Fruit fly (Drosophila melanogaster) ovary, adult (tissue): Measurements from ENCODE around the gene UQCR-6.4L.

Experiments used
- CG17801 ChIP-seq: fragments of 200-800 bp; optimal IDR thresholded peaks from 2 replicates; lab custom pipeline; 2019; ENCODE audit warnings: missing biosample characterization, mild to moderate bottlenecking, missing genetic modification characterization, moderate library complexity; ENCODE audit not compliant: partially characterized antibody

UQCR-6.4L gene

dm6 chr3L:16574307-16574946 is 7.9 kb downstream of the UQCR-6.4L start, which contains the start of gene mbf1:
TSS of gene mbf1 (plus strand) at chr3L:16574436.
- TF ChIP-seq CG17801 (GFP tag; lab: Kevin White, UChicago): no peak

dm6 chr3L:16580049-16580448 is 13.5 kb downstream of the UQCR-6.4L start, which contains the start of gene nxf2:
TSS of gene nxf2 (minus strand) at chr3L:16580306.
- TF ChIP-seq CG17801 (GFP tag; lab: Kevin White, UChicago): peak; percentile 42

- TF ChIP-seq CG17801 (GFP tag; lab: Kevin White, UChicago): peak; percentile 69
Observed at dm6 chr3L:16581201-16581705, 14.7 kb downstream of the UQCR-6.4L start, which contains the start of gene Smn. TSS of gene Smn (minus strand) at chr3L:16581547.

- peak; percentile 59 for TF ChIP-seq CG17801 (GFP tag; lab: Kevin White, UChicago)
Observed at dm6 chr3L:16582678-16583315, 16.2 kb downstream of the UQCR-6.4L start, which contains the start of gene Rpn12. TSS of gene Rpn12 (plus strand) at chr3L:16583028.

- TF ChIP-seq CG17801 (GFP tag; lab: Kevin White, UChicago): peak; percentile 26
Observed at dm6 chr3L:16584074-16584578, 17.6 kb downstream of the UQCR-6.4L start, which contains the start of gene UQCR-C2. TSS of gene UQCR-C2 (plus strand) at chr3L:16584124.

- TF ChIP-seq CG17801 (GFP tag; lab: Kevin White, UChicago): peak; percentile 29
Observed at dm6 chr3L:16586989-16587388, 20.4 kb downstream of the UQCR-6.4L start, which contains the start of the genes Syx8 and CG32163. TSS of gene Syx8 (minus strand) at chr3L:16587057. TSS of gene CG32163 (plus strand) at chr3L:16587157.

- peak; percentile 46 for TF ChIP-seq CG17801 (GFP tag; lab: Kevin White, UChicago)
Observed at dm6 chr3L:16587994-16588622, 21.6 kb downstream of the UQCR-6.4L start.

- TF ChIP-seq CG17801 (GFP tag; lab: Kevin White, UChicago): no peak
Observed at dm6 chr3L:16590860-16591259, 24.3 kb downstream of the UQCR-6.4L start, which contains the start of gene tra. TSS of gene tra (minus strand) at chr3L:16591050.

- no peak for TF ChIP-seq CG17801 (GFP tag; lab: Kevin White, UChicago)
Observed at dm6 chr3L:16594922-16595518, 28.5 kb downstream of the UQCR-6.4L start, which contains the start of the genes spd-2 and Apl. TSS of gene spd-2 (minus strand) at chr3L:16595014. TSS of gene Apl (plus strand) at chr3L:16595181.

- TF ChIP-seq CG17801 (GFP tag; lab: Kevin White, UChicago): no peak
Observed at dm6 chr3L:16602736-16603144, 36.2 kb downstream of the UQCR-6.4L start, which contains the start of gene Arts. TSS of gene Arts (plus strand) at chr3L:16602851.

dm6 chr3L:16609120-16609519 is 42.6 kb downstream of the UQCR-6.4L start, which contains the start of gene CG4098:
TSS of gene CG4098 (minus strand) at chr3L:16609347.
- TF ChIP-seq CG17801 (GFP tag; lab: Kevin White, UChicago): peak; percentile 16

- peak; percentile 28 for TF ChIP-seq CG17801 (GFP tag; lab: Kevin White, UChicago)
Observed at dm6 chr3L:16610201-16610600, 43.7 kb downstream of the UQCR-6.4L start, which contains the start of gene Prosbeta6. TSS of gene Prosbeta6 (minus strand) at chr3L:16610418.

dm6 chr3L:16612152-16612551 is 45.6 kb downstream of the UQCR-6.4L start, which contains the start of gene CG4101:
TSS of gene CG4101 (plus strand) at chr3L:16612486.
- TF ChIP-seq CG17801 (GFP tag; lab: Kevin White, UChicago): peak; percentile 85

dm6 chr3L:16612972-16613371 is 46.4 kb downstream of the UQCR-6.4L start:
- peak; percentile 48 for TF ChIP-seq CG17801 (GFP tag; lab: Kevin White, UChicago)
